Worm (Caenorhabditis elegans): Measurements from ENCODE around the gene npp-21.
A peak's percentile ranks its signal among the peaks of the same experiment; 100 is the strongest.

npp-21 gene

DNA sequence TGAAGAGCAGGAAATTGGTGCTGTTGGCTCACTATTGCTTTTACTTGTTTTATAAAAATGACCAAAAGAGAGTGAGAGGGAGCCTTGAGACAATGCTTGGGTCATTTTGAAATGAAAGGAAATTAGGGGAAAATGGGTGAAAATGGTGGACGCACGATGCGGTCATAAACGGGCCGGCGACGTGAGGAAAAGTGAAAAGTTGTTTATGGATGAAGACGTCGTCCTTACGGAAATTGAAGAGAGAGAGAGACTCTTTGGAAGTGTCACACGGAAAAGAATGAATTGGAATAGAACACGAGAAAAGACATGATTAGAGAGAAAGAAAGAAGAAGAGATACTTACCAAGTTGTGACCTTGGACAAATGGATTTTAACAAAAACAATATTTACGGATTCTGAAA, 22.1 kb downstream of the npp-21 start:
- TF ChIP-seq lin-32 (GFP tag; optimal IDR thresholded peaks at IDR 0.05) (no peak), blmp-1 (tag; optimal IDR thresholded peaks at IDR 0.05) (peak; percentile 81), mls-2 (tag; optimal IDR thresholded peaks at IDR 0.05) (no peak), nhr-12 (tag; optimal IDR thresholded peaks at IDR 0.05) (no peak), cnd-1 (tag; optimal IDR thresholded peaks at IDR 0.05) (no peak), ces-1 (GFP tag; optimal IDR thresholded peaks at IDR 0.05) (no peak), mep-1 (tag; optimal IDR thresholded peaks at IDR 0.05) (no peak)

DNA sequence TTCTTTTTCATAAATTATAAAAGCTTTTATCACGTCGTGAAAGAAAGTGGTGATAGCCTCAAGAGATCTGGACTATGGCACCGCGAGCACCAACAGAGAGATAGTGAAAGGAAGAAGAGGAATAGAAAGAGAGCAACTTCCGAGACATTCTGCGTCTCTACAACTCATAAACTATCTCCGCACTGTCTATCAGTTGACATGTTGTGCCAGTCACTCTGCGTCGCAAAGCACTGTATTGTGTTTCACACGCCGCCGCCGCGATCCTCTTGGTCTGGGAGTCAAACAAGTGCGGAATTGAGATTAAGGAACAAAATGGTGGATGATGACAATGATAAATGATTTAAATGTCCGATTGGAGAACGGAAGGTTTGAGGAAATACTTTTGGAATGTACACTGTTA, 24.0 kb downstream of the npp-21 start:
- TF ChIP-seq hlh-1 (tag; optimal IDR thresholded peaks at IDR 0.05) (no peak), tbx-8 (GFP tag; optimal IDR thresholded peaks at IDR 0.05) (no peak), nhr-237 (tag; optimal IDR thresholded peaks at IDR 0.05) (no peak), pha-4 (tag; optimal IDR thresholded peaks at IDR 0.05) (peak; percentile 72), sem-2 (GFP tag; optimal IDR thresholded peaks at IDR 0.05) (no peak), unc-62 (GFP tag; optimal IDR thresholded peaks at IDR 0.05) (peak; percentile 24)

DNA sequence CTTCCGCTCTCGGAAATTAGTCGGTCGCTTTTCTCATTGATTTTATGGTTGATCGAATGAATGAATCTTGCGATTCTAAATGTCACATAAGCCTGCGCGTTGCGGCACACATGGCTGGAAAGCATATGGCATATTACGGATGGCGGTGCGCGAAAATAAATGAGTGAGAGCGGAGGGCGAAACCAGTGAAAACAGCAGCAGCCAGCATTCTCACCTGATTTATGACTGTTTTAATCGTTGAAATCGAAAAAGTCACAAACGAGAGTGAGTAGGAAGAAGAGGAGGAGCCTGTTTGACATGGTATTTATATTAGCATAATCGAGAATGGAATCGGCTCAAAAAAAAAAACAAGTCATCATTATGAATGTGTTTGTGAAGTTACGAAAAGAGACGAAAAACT, 24.8 kb downstream of the npp-21 start:
- TF ChIP-seq lin-32 (GFP tag; optimal IDR thresholded peaks at IDR 0.05) (peak; percentile 39), mls-2 (tag; optimal IDR thresholded peaks at IDR 0.05) (peak; percentile 2), hlh-1 (tag; optimal IDR thresholded peaks at IDR 0.05) (peak; percentile 9), ceh-39 (tag; optimal IDR thresholded peaks at IDR 0.05) (no peak), sptf-1 (tag; optimal IDR thresholded peaks at IDR 0.05) (no peak), ham-2 (GFP tag; optimal IDR thresholded peaks at IDR 0.05) (peak; percentile 33)

DNA sequence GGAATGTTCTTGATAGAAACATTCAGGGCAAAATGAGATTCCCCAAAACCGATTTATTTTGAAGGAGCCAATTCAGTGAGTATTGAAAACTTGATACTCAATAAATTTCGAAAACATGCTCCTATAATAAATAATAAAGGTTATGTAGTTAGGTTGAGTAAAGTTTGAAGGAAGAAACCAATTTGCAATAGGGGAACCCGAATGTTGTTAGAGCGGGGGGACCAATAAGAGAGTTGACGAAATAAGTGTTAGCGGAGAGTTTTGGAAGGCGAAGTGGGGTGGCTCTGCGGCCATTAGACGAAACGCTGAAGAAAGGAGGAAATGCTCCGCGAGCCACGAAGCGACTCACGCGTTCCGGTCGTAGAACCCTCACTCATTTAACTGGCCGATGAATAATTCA, 25.5 kb downstream of the npp-21 start:
- TF ChIP-seq nhr-12 (tag; optimal IDR thresholded peaks at IDR 0.05), result no peak
- TF ChIP-seq ces-1 (GFP tag; optimal IDR thresholded peaks at IDR 0.05), result peak; percentile 89

DNA sequence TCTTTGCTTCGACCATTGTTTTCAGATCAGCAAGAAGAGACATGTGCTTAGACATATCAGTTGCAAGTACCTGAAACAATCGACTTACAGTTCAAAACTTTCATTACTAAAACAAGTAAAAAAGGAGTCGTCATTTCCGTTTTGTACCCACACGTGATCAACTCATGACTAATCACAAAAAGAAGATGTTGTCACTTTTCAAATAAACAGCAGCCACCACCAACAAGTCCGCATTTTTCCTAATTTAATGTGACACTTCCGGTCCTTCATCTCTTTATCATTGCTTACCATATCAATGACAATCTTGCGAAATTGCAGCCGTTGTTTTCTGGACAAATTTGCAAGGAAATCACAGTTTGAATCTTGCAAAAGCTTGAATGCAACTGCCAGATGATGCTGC, 29.2 kb downstream of the npp-21 start:
- TF ChIP-seq bed-3 (GFP tag; optimal IDR thresholded peaks at IDR 0.05), result no peak
- no peak for TF ChIP-seq zip-8 (tag; optimal IDR thresholded peaks at IDR 0.05)
- no peak for TF ChIP-seq elt-1 (tag; optimal IDR thresholded peaks at IDR 0.05; ENCODE audit: borderline replicate concordance, insufficient read depth)
- no peak for TF ChIP-seq blmp-1 (tag; optimal IDR thresholded peaks at IDR 0.05)
- TF ChIP-seq ceh-43 (GFP tag; optimal IDR thresholded peaks at IDR 0.05), result no peak
- no peak for TF ChIP-seq elt-3 (tag; optimal IDR thresholded peaks at IDR 0.05)
- TF ChIP-seq nhr-28 (tag; optimal IDR thresholded peaks at IDR 0.05), result no peak
- no peak for TF ChIP-seq tbx-8 (GFP tag; optimal IDR thresholded peaks at IDR 0.05)
- TF ChIP-seq unc-62 (GFP tag; optimal IDR thresholded peaks at IDR 0.05), result no peak
- no peak for TF ChIP-seq lin-32 (GFP tag; optimal IDR thresholded peaks at IDR 0.05)
- no peak for TF ChIP-seq pha-4 (tag; optimal IDR thresholded peaks at IDR 0.05)
- TF ChIP-seq ham-2 (GFP tag; optimal IDR thresholded peaks at IDR 0.05), result no peak
- TF ChIP-seq mab-5 (tag; optimal IDR thresholded peaks at IDR 0.05), result no peak
- no peak for TF ChIP-seq flh-1 (GFP tag; optimal IDR thresholded peaks at IDR 0.05)
- TF ChIP-seq M03D4.4 (tag; optimal IDR thresholded peaks at IDR 0.05), result no peak
- TF ChIP-seq nhr-2 (tag; optimal IDR thresholded peaks at IDR 0.05), result no peak
- no peak for TF ChIP-seq mls-2 (tag; optimal IDR thresholded peaks at IDR 0.05)
- no peak for TF ChIP-seq snpc-4 (tag; optimal IDR thresholded peaks at IDR 0.05)
- no peak for TF ChIP-seq unc-39 (tag; optimal IDR thresholded peaks at IDR 0.05)

DNA sequence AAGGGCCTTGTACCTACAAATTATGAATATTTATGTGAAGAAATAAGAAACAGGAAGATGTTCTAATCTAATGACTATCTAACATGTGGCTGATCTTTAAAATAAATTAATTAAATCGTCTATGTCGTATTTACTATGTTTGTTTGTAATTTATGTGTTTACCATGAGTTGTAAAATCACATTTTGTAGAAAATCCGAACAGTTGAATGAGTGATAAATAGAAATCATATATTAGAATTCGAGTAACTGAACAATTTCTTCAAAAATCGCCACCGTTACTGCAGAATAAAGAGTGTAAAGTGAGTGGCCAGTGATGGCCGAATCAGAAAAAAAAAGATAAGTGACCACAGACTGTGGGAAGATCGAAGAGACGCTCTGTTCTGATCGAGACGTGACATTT, 30.6 kb downstream of the npp-21 start:
- TF ChIP-seq lin-32 (GFP tag; optimal IDR thresholded peaks at IDR 0.05), result no peak
- no peak for TF ChIP-seq bed-3 (GFP tag; optimal IDR thresholded peaks at IDR 0.05)
- TF ChIP-seq mab-5 (tag; optimal IDR thresholded peaks at IDR 0.05), result no peak
- no peak for TF ChIP-seq unc-120 (tag; optimal IDR thresholded peaks at IDR 0.05; ENCODE audit: poor library complexity, severe bottlenecking)
- no peak for TF ChIP-seq pha-4 (tag; optimal IDR thresholded peaks at IDR 0.05)
- no peak for TF ChIP-seq blmp-1 (tag; optimal IDR thresholded peaks at IDR 0.05)
- no peak for TF ChIP-seq ceh-43 (GFP tag; optimal IDR thresholded peaks at IDR 0.05)
- TF ChIP-seq sptf-1 (tag; optimal IDR thresholded peaks at IDR 0.05), result no peak
- TF ChIP-seq elt-1 (tag; optimal IDR thresholded peaks at IDR 0.05; ENCODE audit: borderline replicate concordance, insufficient read depth), result no peak
- no peak for TF ChIP-seq snpc-4 (tag; optimal IDR thresholded peaks at IDR 0.05)
- TF ChIP-seq cnd-1 (tag; optimal IDR thresholded peaks at IDR 0.05), result no peak
- no peak for TF ChIP-seq zip-8 (tag; optimal IDR thresholded peaks at IDR 0.05)
- no peak for TF ChIP-seq mep-1 (tag; optimal IDR thresholded peaks at IDR 0.05)
